Worm (Caenorhabditis elegans) whole organism, young adult: ENCODE results near the gene dhs-28.

ENCODE experiments used
- B0336.3 ChIP-seq: fragments of 200-800 bp; sonication (Bioruptor generic); IDR thresholded peaks from 2 replicates; pipeline ENCODE4 v1.3.6; 2022; ENCODE audit warnings: missing genetic modification characterization, missing compliant biosample characterization
- C17E4.6 ChIP-seq: fragments of 200-800 bp; sonication (Bioruptor generic); IDR thresholded peaks from 2 replicates; pipeline ENCODE4 v1.3.6; 2022; ENCODE audit warnings: missing genetic modification reagents, missing genetic modification characterization, missing compliant biosample characterization
- F10E7.11 ChIP-seq: sonication (generic microtip); optimal IDR thresholded peaks from 2 replicates; lab custom pipeline; 2017; ENCODE audit warnings: mild to moderate bottlenecking, missing genetic modification characterization, moderate library complexity, missing compliant biosample characterization
- F22D6.2 ChIP-seq: sonication (generic microtip); optimal IDR thresholded peaks from 2 replicates; lab custom pipeline; 2016; ENCODE audit warnings: mild to moderate bottlenecking, missing genetic modification characterization, missing compliant biosample characterization
- F23B12.7 ChIP-seq: sonication (generic microtip); optimal IDR thresholded peaks from 2 replicates; lab custom pipeline; 2017; ENCODE audit warnings: missing genetic modification characterization, mild to moderate bottlenecking, missing compliant biosample characterization, antibody characterized with exemption, moderate library complexity; ENCODE audit not compliant: insufficient read depth
- F37B4.10 ChIP-seq: fragments of 200-800 bp; sonication (Bioruptor generic); IDR thresholded peaks from 2 replicates; pipeline ENCODE4 v1.3.6; 2022; ENCODE audit warnings: missing genetic modification characterization, missing compliant biosample characterization
- F57A8.1 ChIP-seq: fragments of 200-800 bp; sonication (Bioruptor generic); optimal IDR thresholded peaks from 2 replicates; lab custom pipeline; 2018; ENCODE audit warnings: mild to moderate bottlenecking, missing genetic modification characterization, moderate library complexity, missing compliant biosample characterization
- K11D2.4 ChIP-seq: fragments of 200-800 bp; sonication (Bioruptor generic); IDR thresholded peaks from 2 replicates; pipeline ENCODE4 v1.3.6; 2022; ENCODE audit warnings: missing genetic modification reagents, missing genetic modification characterization, missing compliant biosample characterization
- T07F8.4 ChIP-seq: sonication (generic microtip); optimal IDR thresholded peaks from 2 replicates; lab custom pipeline; 2016; ENCODE audit warnings: mild to moderate bottlenecking, missing genetic modification characterization, moderate library complexity, missing compliant biosample characterization
- Y79H2A.3 ChIP-seq: fragments of 200-800 bp; sonication (Bioruptor generic); conservative IDR thresholded peaks from 2 replicates; pipeline ENCODE4 v1.3.6; 2022; ENCODE audit warnings: missing genetic modification reagents, missing genetic modification characterization, missing compliant biosample characterization
- Y95B8A.8 ChIP-seq: fragments of 200-800 bp; sonication (Bioruptor generic); IDR thresholded peaks from 2 replicates; pipeline ENCODE4 v1.3.6; 2022; ENCODE audit warnings: missing genetic modification reagents, missing genetic modification characterization, missing compliant biosample characterization
- ZK185.1 ChIP-seq: sonication (generic microtip); optimal IDR thresholded peaks from 2 replicates; lab custom pipeline; 2016; ENCODE audit warnings: mild to moderate bottlenecking, missing genetic modification characterization, missing compliant biosample characterization; ENCODE audit not compliant: poor library complexity, severe bottlenecking
- akir-1 ChIP-seq: fragments of 200-800 bp; sonication (Bioruptor generic); optimal IDR thresholded peaks from 2 replicates; lab custom pipeline; 2018; ENCODE audit warnings: mild to moderate bottlenecking, missing genetic modification characterization, moderate library complexity, missing compliant biosample characterization
- ama-1 ChIP-seq, 3 experiments: fragments of 150-350 bp in 1 of 3; sonication (generic microtip) in 2 of 3; optimal IDR thresholded peaks; 2 replicates each; lab custom pipeline; 2014 to 2018; ENCODE audit warnings: missing biosample characterization in 2 of 3, missing genetic modification characterization in 2 of 3, missing genetic modification reagents in 2 of 3
- atf-7 ChIP-seq: sonication (generic microtip); optimal IDR thresholded peaks from 2 replicates; lab custom pipeline; 2017; ENCODE audit warnings: mild to moderate bottlenecking, missing genetic modification characterization, missing compliant biosample characterization
- athp-1 ChIP-seq: sonication (generic microtip); optimal IDR thresholded peaks from 2 replicates; lab custom pipeline; 2017; ENCODE audit warnings: mild to moderate bottlenecking, missing genetic modification characterization, missing compliant biosample characterization
- attf-5 ChIP-seq: fragments of 200-800 bp; sonication (Bioruptor generic); optimal IDR thresholded peaks from 2 replicates; lab custom pipeline; 2018; ENCODE audit warnings: mild to moderate bottlenecking, missing genetic modification characterization, missing compliant biosample characterization
- attf-6 ChIP-seq: fragments of 200-800 bp; sonication (Bioruptor generic); IDR thresholded peaks from 2 replicates; pipeline ENCODE4 v1.3.6; 2022; ENCODE audit warnings: missing genetic modification reagents, missing genetic modification characterization, missing compliant biosample characterization
- bed-1 ChIP-seq: fragments of 200-800 bp; sonication (Bioruptor generic); IDR thresholded peaks from 2 replicates; pipeline ENCODE4 v1.3.6; 2022; ENCODE audit warnings: missing genetic modification reagents, missing genetic modification characterization, missing compliant biosample characterization
- bed-2 ChIP-seq: fragments of 200-800 bp; sonication (Bioruptor generic); IDR thresholded peaks from 2 replicates; pipeline ENCODE4 v1.3.6; 2022; ENCODE audit warnings: missing genetic modification reagents, missing genetic modification characterization, missing compliant biosample characterization
- ccch-3 ChIP-seq: fragments of 200-800 bp; sonication (Bioruptor generic); optimal IDR thresholded peaks from 2 replicates; lab custom pipeline; 2018; ENCODE audit warnings: mild to moderate bottlenecking, missing genetic modification characterization, missing compliant biosample characterization
- cebp-1 ChIP-seq, 2 experiments: fragments of 200-800 bp in 1 of 2; sonication (Bioruptor generic) in 1 of 2; sonication (generic microtip) in 1 of 2; IDR thresholded peaks in 1 of 2; optimal IDR thresholded peaks in 1 of 2; 2 replicates each; pipeline versions ENCODE4 v1.3.6 to Lab custom; 2017 to 2022; ENCODE audit warnings: missing compliant biosample characterization in 2 of 2, missing genetic modification characterization in 2 of 2, mild to moderate bottlenecking in 1 of 2, missing genetic modification reagents in 1 of 2, moderate library complexity in 1 of 2
- ceh-40 ChIP-seq: fragments of 200-800 bp; sonication (Bioruptor generic); IDR thresholded peaks from 2 replicates; pipeline ENCODE4 v1.3.6; 2022; ENCODE audit warnings: missing genetic modification characterization, missing compliant biosample characterization
- dox-1 ChIP-seq: fragments of 200-800 bp; sonication (Bioruptor generic); IDR thresholded peaks from 2 replicates; pipeline ENCODE4 v1.3.6; 2022; ENCODE audit warnings: missing genetic modification reagents, missing genetic modification characterization, missing compliant biosample characterization
- dpff-1 ChIP-seq: sonication (generic microtip); optimal IDR thresholded peaks from 2 replicates; lab custom pipeline; 2017; ENCODE audit warnings: mild to moderate bottlenecking, missing genetic modification characterization, missing compliant biosample characterization
- egl-44 ChIP-seq: fragments of 200-800 bp; sonication (Bioruptor generic); IDR thresholded peaks from 2 replicates; pipeline ENCODE4 v1.3.6; 2022; ENCODE audit warnings: missing genetic modification reagents, missing genetic modification characterization, missing compliant biosample characterization
- ekl-4 ChIP-seq: fragments of 200-800 bp; sonication (Bioruptor generic); IDR thresholded peaks from 2 replicates; pipeline ENCODE4 v1.3.6; 2022; ENCODE audit warnings: missing genetic modification reagents, missing genetic modification characterization, missing compliant biosample characterization
- ets-4 ChIP-seq: fragments of 200-800 bp; sonication (Bioruptor generic); optimal IDR thresholded peaks from 2 replicates; lab custom pipeline; 2018; ENCODE audit warnings: mild to moderate bottlenecking, missing genetic modification characterization, missing compliant biosample characterization
- hmg-1.2 ChIP-seq: fragments of 200-800 bp; sonication (Bioruptor generic); IDR thresholded peaks from 2 replicates; pipeline ENCODE4 v1.3.6; 2022; ENCODE audit warnings: missing genetic modification reagents, missing genetic modification characterization, missing compliant biosample characterization
- let-607 ChIP-seq, 2 experiments: fragments of 200-800 bp in 1 of 2; sonication (Bioruptor generic) in 1 of 2; sonication (generic microtip) in 1 of 2; optimal IDR thresholded peaks; 2 replicates each; lab custom pipeline; 2016 to 2018; ENCODE audit warnings: mild to moderate bottlenecking in 2 of 2, missing compliant biosample characterization in 2 of 2, missing genetic modification characterization in 2 of 2, moderate library complexity in 2 of 2, missing genotype in 1 of 2
- lin-40 ChIP-seq: sonication (generic microtip); optimal IDR thresholded peaks from 2 replicates; lab custom pipeline; 2016; ENCODE audit warnings: missing genetic modification characterization, mild to moderate bottlenecking, missing compliant biosample characterization, missing genotype, missing genetic modification reagents
- lir-1 ChIP-seq: fragments of 200-800 bp; sonication (Bioruptor generic); conservative IDR thresholded peaks from 2 replicates; pipeline ENCODE4 v1.3.6; 2022; ENCODE audit warnings: missing genetic modification reagents, missing genetic modification characterization, missing compliant biosample characterization
- lsl-1 ChIP-seq: fragments of 200-800 bp; sonication (Bioruptor generic); optimal IDR thresholded peaks from 2 replicates; lab custom pipeline; 2018; ENCODE audit warnings: mild to moderate bottlenecking, missing genetic modification characterization, moderate library complexity, missing compliant biosample characterization
- madf-3 ChIP-seq: fragments of 200-800 bp; sonication (Bioruptor generic); IDR thresholded peaks from 2 replicates; pipeline ENCODE4 v1.3.6; 2022; ENCODE audit warnings: missing genetic modification reagents, missing genetic modification characterization, missing compliant biosample characterization
- madf-8 ChIP-seq: fragments of 200-800 bp; sonication (Bioruptor generic); conservative IDR thresholded peaks from 2 replicates; pipeline ENCODE4 v1.3.6; 2022; ENCODE audit warnings: missing genetic modification reagents, missing genetic modification characterization, missing compliant biosample characterization
- mcd-1 ChIP-seq: fragments of 200-800 bp; sonication (Bioruptor generic); IDR thresholded peaks from 2 replicates; pipeline ENCODE4 v1.3.6; 2022; ENCODE audit warnings: missing genetic modification reagents, missing genetic modification characterization, missing compliant biosample characterization
- mes-4 ChIP-seq: sonication (generic microtip); optimal IDR thresholded peaks from 2 replicates; lab custom pipeline; 2016; ENCODE audit warnings: missing genotype, missing genetic modification characterization, missing compliant biosample characterization
- nfya-1 ChIP-seq: sonication (generic microtip); optimal IDR thresholded peaks from 2 replicates; lab custom pipeline; 2017; ENCODE audit warnings: antibody characterized with exemption, missing compliant biosample characterization, missing genetic modification characterization, borderline replicate concordance; ENCODE audit not compliant: insufficient read depth
- nfya-2 ChIP-seq: fragments of 200-800 bp; sonication (Bioruptor generic); IDR thresholded peaks from 2 replicates; pipeline ENCODE4 v1.3.6; 2022; ENCODE audit warnings: missing genetic modification reagents, missing genetic modification characterization, missing compliant biosample characterization
- nhr-80 ChIP-seq: sonication (generic microtip); optimal IDR thresholded peaks from 2 replicates; lab custom pipeline; 2016; ENCODE audit warnings: missing genetic modification characterization, missing compliant biosample characterization
- snpc-1.1 ChIP-seq: sonication (generic microtip); optimal IDR thresholded peaks from 2 replicates; lab custom pipeline; 2017; ENCODE audit warnings: missing genetic modification characterization, mild to moderate bottlenecking, missing compliant biosample characterization, antibody characterized with exemption, moderate library complexity, missing genotype, missing genetic modification reagents; ENCODE audit not compliant: insufficient read depth
- sptf-2 ChIP-seq: fragments of 200-800 bp; sonication (Bioruptor generic); optimal IDR thresholded peaks from 2 replicates; lab custom pipeline; 2018; ENCODE audit warnings: mild to moderate bottlenecking, missing genetic modification characterization, missing compliant biosample characterization
- unc-130 ChIP-seq: sonication (generic microtip); optimal IDR thresholded peaks from 2 replicates; lab custom pipeline; 2016; ENCODE audit warnings: missing genetic modification reagents, missing genetic modification characterization, missing compliant biosample characterization
- xnd-1 ChIP-seq: sonication (generic microtip); optimal IDR thresholded peaks from 2 replicates; lab custom pipeline; 2016; ENCODE audit warnings: missing genotype, missing genetic modification reagents, missing genetic modification characterization, missing compliant biosample characterization
- zfh-2 ChIP-seq: fragments of 200-800 bp; sonication (Bioruptor generic); conservative IDR thresholded peaks from 2 replicates; pipeline ENCODE4 v1.3.6; 2022; ENCODE audit warnings: missing genetic modification reagents, missing genetic modification characterization, missing compliant biosample characterization
- zim-3 ChIP-seq: sonication (generic microtip); optimal IDR thresholded peaks from 2 replicates; lab custom pipeline; 2017; ENCODE audit warnings: mild to moderate bottlenecking, missing genetic modification characterization, moderate library complexity, missing compliant biosample characterization
- ztf-26 ChIP-seq: sonication (generic microtip); optimal IDR thresholded peaks from 2 replicates; lab custom pipeline; 2017; ENCODE audit warnings: missing genetic modification characterization, missing compliant biosample characterization
- ztf-6 ChIP-seq: fragments of 200-800 bp; sonication (Bioruptor generic); IDR thresholded peaks from 2 replicates; pipeline ENCODE4 v1.3.6; 2022; ENCODE audit warnings: missing genetic modification reagents, missing genetic modification characterization, missing compliant biosample characterization

Gene dhs-28

ce11 chrX:6808640-6809039, 9.6 kb upstream of the dhs-28 start:
- no peak for TF ChIP-seq ekl-4 (GFP tag; lab: Robert Waterston, UW)
- peak; percentile 15 for TF ChIP-seq ZK185.1 (tag; lab: Kevin White, UChicago)
- no peak for TF ChIP-seq dpff-1 (tag; lab: Kevin White, UChicago)
- TF ChIP-seq zfh-2 (GFP tag; lab: Robert Waterston, UW), result no peak
- TF ChIP-seq Y79H2A.3 (GFP tag; lab: Robert Waterston, UW), result no peak
- TF ChIP-seq Y95B8A.8, result no peak
- peak; percentile 42; the same call in 1 of the 2 replicates for TF ChIP-seq B0336.3 (GFP tag; lab: Robert Waterston, UW)
- TF ChIP-seq zim-3 (tag; lab: Kevin White, UChicago), result no peak
- no peak for TF ChIP-seq cebp-1 (GFP tag; IDR thresholded peaks at IDR 0.05; lab: Robert Waterston, UW)
- TF ChIP-seq cebp-1 (tag; optimal IDR thresholded peaks at IDR 0.05; lab: Kevin White, UChicago), result peak; percentile 54
- peak; percentile 62 for TF ChIP-seq lin-40 (tag; lab: Kevin White, UChicago)
- TF ChIP-seq xnd-1 (tag; lab: Kevin White, UChicago), result no peak
- peak; percentile 32; the same call in 1 of the 2 replicates for TF ChIP-seq mcd-1
- TF ChIP-seq egl-44 (GFP tag; lab: Robert Waterston, UW), result no peak
- peak; percentile 49 for TF ChIP-seq attf-5 (GFP tag; lab: Kevin White, UChicago)
- peak; percentile 66 for TF ChIP-seq let-607 (tag; optimal IDR thresholded peaks at IDR 0.05; lab: Kevin White, UChicago)
- TF ChIP-seq lir-1 (GFP tag; lab: Robert Waterston, UW), result peak; percentile 29; the same call in 1 of the 2 replicates
- TF ChIP-seq bed-2 (GFP tag; lab: Robert Waterston, UW), result no peak
- TF ChIP-seq nhr-80, result peak; percentile 89
- TF ChIP-seq mes-4 (tag; lab: Kevin White, UChicago), result no peak
- 0 out of 2 replicates have a peak, but pooled peaks have one; percentile 41 for TF ChIP-seq madf-3
- no peak for TF ChIP-seq akir-1 (GFP tag; lab: Kevin White, UChicago)
- no peak for TF ChIP-seq F57A8.1
- TF ChIP-seq nfya-1 (tag; lab: Kevin White, UChicago), result no peak
- TF ChIP-seq ztf-26, result peak; percentile 27
- TF ChIP-seq sptf-2 (GFP tag; lab: Kevin White, UChicago), result no peak
- TF ChIP-seq unc-130 (GFP tag; lab: Kevin White, UChicago), result no peak
- TF ChIP-seq bed-1 (GFP tag; lab: Robert Waterston, UW), result no peak
- no peak for TF ChIP-seq ccch-3 (GFP tag; lab: Kevin White, UChicago)
- TF ChIP-seq ama-1 (optimal IDR thresholded peaks at IDR 0.05; lab: Kevin White, UChicago), result no peak
- TF ChIP-seq ama-1 (GFP tag; optimal IDR thresholded peaks at IDR 0.05; lab: Kevin White, UChicago), result no peak
- TF ChIP-seq dox-1, result peak; percentile 55
- peak; percentile 31; the same call in 1 of the 2 replicates for TF ChIP-seq hmg-1.2
- no peak for TF ChIP-seq ztf-6
- TF ChIP-seq snpc-1.1 (tag; lab: Kevin White, UChicago), result no peak
- TF ChIP-seq ets-4 (GFP tag; lab: Kevin White, UChicago), result peak; percentile 7
- peak; percentile 37 for TF ChIP-seq F23B12.7 (tag; lab: Kevin White, UChicago)
- no peak for TF ChIP-seq F22D6.2 (tag; lab: Kevin White, UChicago)
- peak; percentile 11 for TF ChIP-seq atf-7 (tag; lab: Kevin White, UChicago)

ce11 chrX:6813025-6813424, 5.2 kb upstream of the dhs-28 start:
- no peak for TF ChIP-seq lsl-1 (GFP tag; lab: Kevin White, UChicago)
- no peak for TF ChIP-seq bed-2 (GFP tag; lab: Robert Waterston, UW)
- TF ChIP-seq sptf-2 (GFP tag; lab: Kevin White, UChicago), result no peak
- no peak for TF ChIP-seq F37B4.10
- TF ChIP-seq F10E7.11 (tag; lab: Kevin White, UChicago), result no peak
- TF ChIP-seq attf-6 (GFP tag; lab: Robert Waterston, UW), result no peak
- TF ChIP-seq madf-8 (GFP tag; lab: Robert Waterston, UW), result no peak
- no peak for TF ChIP-seq T07F8.4
- no peak for TF ChIP-seq K11D2.4 (GFP tag; lab: Robert Waterston, UW)
- TF ChIP-seq nfya-2 (GFP tag; lab: Robert Waterston, UW), result no peak
- no peak for TF ChIP-seq C17E4.6 (GFP tag; lab: Robert Waterston, UW)
- no peak for TF ChIP-seq ccch-3 (GFP tag; lab: Kevin White, UChicago)
- TF ChIP-seq ceh-40 (GFP tag; lab: Robert Waterston, UW), result no peak
- no peak for TF ChIP-seq athp-1
- no peak for TF ChIP-seq Y95B8A.8
